Fruit fly (Drosophila melanogaster) whole organism, embryonic: ENCODE measurements around the gene teq.

Experiments used
- Atf3 ChIP-seq: fragments of 200-800 bp; sonication (Bioruptor generic); optimal IDR thresholded peaks from 3 replicates; lab custom pipeline; 2016; ENCODE audit warnings: missing biosample characterization, missing genetic modification characterization
- CG10431 ChIP-seq: fragments of 200-800 bp; sonication (Bioruptor generic); optimal IDR thresholded peaks from 3 replicates; lab custom pipeline; 2018; ENCODE audit warnings: missing biosample characterization, mild to moderate bottlenecking, missing genetic modification characterization
- CG10979 ChIP-seq: fragments of 200-800 bp; sonication (Bioruptor generic); optimal IDR thresholded peaks from 2 replicates; lab custom pipeline; 2018; ENCODE audit warnings: missing biosample characterization, mild to moderate bottlenecking, missing genetic modification characterization, moderate library complexity
- CG11085 ChIP-seq: fragments of 200-800 bp; sonication (Bioruptor generic); IDR thresholded peaks from 2 replicates; pipeline ENCODE4 v1.3.6; 2022; ENCODE audit warnings: missing biosample characterization, missing genetic modification characterization
- CG12236 ChIP-seq: fragments of 200-800 bp; sonication (Bioruptor generic); optimal IDR thresholded peaks from 2 replicates; lab custom pipeline; 2016; ENCODE audit warnings: missing biosample characterization, missing genetic modification characterization
- CG12769 ChIP-seq: fragments of 200-800 bp; sonication (Bioruptor generic); optimal IDR thresholded peaks from 2 replicates; lab custom pipeline; 2019; ENCODE audit warnings: missing biosample characterization, mild to moderate bottlenecking, missing genetic modification characterization, moderate library complexity
- CG13287 ChIP-seq: fragments of 200-800 bp; sonication (Bioruptor generic); IDR thresholded peaks from 2 replicates; pipeline ENCODE4 v1.3.6; 2022; ENCODE audit warnings: missing biosample characterization, missing genetic modification characterization; ENCODE audit not compliant: partially characterized antibody
- CG13296 ChIP-seq: fragments of 200-800 bp; sonication (Bioruptor generic); optimal IDR thresholded peaks from 3 replicates; lab custom pipeline; 2018; ENCODE audit warnings: missing biosample characterization, mild to moderate bottlenecking, missing genetic modification characterization
- CG16815 ChIP-seq: fragments of 200-800 bp; sonication (Bioruptor generic); optimal IDR thresholded peaks from 3 replicates; lab custom pipeline; 2017; ENCODE audit warnings: missing biosample characterization, mild to moderate bottlenecking, missing genetic modification characterization
- CG17385 ChIP-seq: fragments of 200-800 bp; sonication (Bioruptor generic); optimal IDR thresholded peaks from 3 replicates; lab custom pipeline; 2018; ENCODE audit warnings: missing biosample characterization, mild to moderate bottlenecking, missing genetic modification characterization
- CG2712 ChIP-seq: fragments of 200-800 bp; optimal IDR thresholded peaks from 3 replicates; lab custom pipeline; 2019; ENCODE audit warnings: missing biosample characterization, mild to moderate bottlenecking, missing genetic modification characterization, moderate library complexity
- CG33213 ChIP-seq: fragments of 200-800 bp; sonication (Bioruptor generic); optimal IDR thresholded peaks from 3 replicates; lab custom pipeline; 2016; ENCODE audit warnings: missing biosample characterization, missing genetic modification characterization
- CG33557 ChIP-seq: fragments of 200-800 bp; sonication (Bioruptor generic); optimal IDR thresholded peaks from 2 replicates; lab custom pipeline; 2019; ENCODE audit warnings: missing biosample characterization, mild to moderate bottlenecking, missing genetic modification characterization, moderate library complexity
- CG3726 ChIP-seq: fragments of 200-800 bp; sonication (Bioruptor generic); IDR thresholded peaks from 3 replicates; pipeline ENCODE4, ENCODE4 v1.3.6; 2022; ENCODE audit warnings: missing biosample characterization, missing genetic modification characterization
- CG4360 ChIP-seq: fragments of 200-800 bp; sonication (Bioruptor generic); IDR thresholded peaks from 2 replicates; pipeline ENCODE4 v1.3.6; 2022; ENCODE audit warnings: missing biosample characterization, missing genetic modification characterization
- CG6654 ChIP-seq: fragments of 200-800 bp; sonication (Bioruptor generic); optimal IDR thresholded peaks from 2 replicates; lab custom pipeline; 2017; ENCODE audit warnings: missing biosample characterization, mild to moderate bottlenecking, missing genetic modification characterization
- CG7357 ChIP-seq: fragments of 200-800 bp; sonication (Bioruptor generic); IDR thresholded peaks from 3 replicates; pipeline ENCODE4 v1.3.6; 2022; ENCODE audit warnings: missing biosample characterization, missing genetic modification characterization
- CG7786 ChIP-seq: fragments of 200-800 bp; sonication (Bioruptor generic); optimal IDR thresholded peaks from 2 replicates; lab custom pipeline; 2016; ENCODE audit warnings: missing biosample characterization, missing genetic modification characterization
- CG8944 ChIP-seq: fragments of 200-800 bp; sonication (Bioruptor generic); optimal IDR thresholded peaks from 3 replicates; lab custom pipeline; 2016; ENCODE audit warnings: missing biosample characterization, missing genetic modification characterization
- E2f2 ChIP-seq: fragments of 200-800 bp; sonication (Bioruptor generic); IDR thresholded peaks from 2 replicates; pipeline ENCODE4 v1.3.6; 2022; ENCODE audit warnings: missing biosample characterization, missing genetic modification characterization
- Ets65A ChIP-seq: fragments of 200-800 bp; sonication (Bioruptor generic); peaks from one replicate; lab custom pipeline; 2016; ENCODE audit warnings: missing biosample characterization, missing genetic modification characterization
- Jarid2 ChIP-seq: fragments of 200-800 bp; sonication (Bioruptor generic); optimal IDR thresholded peaks from 3 replicates; lab custom pipeline; 2017; ENCODE audit warnings: mild to moderate bottlenecking, missing biosample characterization, missing genetic modification reagents, missing genetic modification characterization
- Nf-YA ChIP-seq: fragments of 200-800 bp; sonication (Bioruptor generic); IDR thresholded peaks from 2 replicates; pipeline ENCODE4 v1.3.6; 2022; ENCODE audit warnings: missing biosample characterization, missing genetic modification characterization
- Nf-YB ChIP-seq: fragments of 200-800 bp; sonication (Bioruptor generic); optimal IDR thresholded peaks from 3 replicates; lab custom pipeline; 2019; ENCODE audit warnings: missing biosample characterization, mild to moderate bottlenecking, missing genetic modification characterization, moderate library complexity
- Oaz ChIP-seq: fragments of 200-800 bp; sonication (Bioruptor generic); IDR thresholded peaks from 2 replicates; pipeline ENCODE4 v1.3.6; 2022; ENCODE audit warnings: missing biosample characterization, missing genetic modification characterization
- Ravus ChIP-seq: fragments of 200-800 bp; sonication (Bioruptor generic); IDR thresholded peaks from 2 replicates; pipeline ENCODE4 v1.3.6; 2022; ENCODE audit warnings: missing biosample characterization, missing genetic modification characterization
- Taf1 ChIP-seq: fragments of 200-800 bp; sonication (Bioruptor generic); IDR thresholded peaks from 2 replicates; pipeline ENCODE4 v1.3.6; 2022; ENCODE audit warnings: missing biosample characterization, missing genetic modification characterization
- Vsx1 ChIP-seq: fragments of 200-800 bp; sonication (Bioruptor generic); optimal IDR thresholded peaks from 2 replicates; lab custom pipeline; 2017; ENCODE audit warnings: missing biosample characterization, mild to moderate bottlenecking, missing genetic modification characterization, missing genetic modification reagents
- Xrp1 ChIP-seq: fragments of 200-800 bp; sonication (Bioruptor generic); IDR thresholded peaks from 2 replicates; pipeline ENCODE4 v1.3.6; 2022; ENCODE audit warnings: missing biosample characterization, missing genetic modification characterization
- az2 ChIP-seq: fragments of 200-800 bp; sonication (Bioruptor generic); optimal IDR thresholded peaks from 3 replicates; lab custom pipeline; 2016; ENCODE audit warnings: missing biosample characterization, missing genetic modification characterization
- cas ChIP-seq: fragments of 200-800 bp; sonication (Bioruptor generic); IDR thresholded peaks from 2 replicates; pipeline ENCODE4 v1.3.6; 2022; ENCODE audit warnings: missing biosample characterization, missing genetic modification characterization
- caup ChIP-seq: fragments of 200-800 bp; sonication (Bioruptor generic); optimal IDR thresholded peaks from 3 replicates; lab custom pipeline; 2017; ENCODE audit warnings: missing biosample characterization, mild to moderate bottlenecking, missing genetic modification characterization, moderate library complexity; ENCODE audit not compliant: severe bottlenecking
- croc ChIP-seq: fragments of 200-800 bp; sonication (Bioruptor generic); conservative IDR thresholded peaks from 3 replicates; pipeline ENCODE4 v1.3.6; 2022; ENCODE audit warnings: missing biosample characterization, missing genetic modification characterization
- dati ChIP-seq: fragments of 200-800 bp; sonication (Bioruptor generic); IDR thresholded peaks from 2 replicates; pipeline ENCODE4 v1.3.6; 2022; ENCODE audit warnings: missing biosample characterization, missing genetic modification characterization
- dmrt11E ChIP-seq: fragments of 200-800 bp; sonication (Bioruptor generic); optimal IDR thresholded peaks from 3 replicates; lab custom pipeline; 2018; ENCODE audit warnings: missing biosample characterization, mild to moderate bottlenecking, missing genetic modification characterization, moderate library complexity
- fd96Cb ChIP-seq: fragments of 200-800 bp; sonication (Bioruptor generic); optimal IDR thresholded peaks from 2 replicates; lab custom pipeline; 2018; ENCODE audit warnings: missing biosample characterization, mild to moderate bottlenecking, missing genetic modification characterization, moderate library complexity
- fu2 ChIP-seq: fragments of 200-800 bp; sonication (Bioruptor generic); optimal IDR thresholded peaks from 2 replicates; lab custom pipeline; 2016; ENCODE audit warnings: missing biosample characterization, missing genetic modification characterization
- gfzf ChIP-seq: fragments of 200-800 bp; sonication (Bioruptor generic); optimal IDR thresholded peaks from 2 replicates; lab custom pipeline; 2016; ENCODE audit warnings: missing biosample characterization, mild to moderate bottlenecking, missing genetic modification characterization, moderate library complexity
- gsb-n ChIP-seq: fragments of 200-800 bp; sonication (Bioruptor generic); optimal IDR thresholded peaks from 3 replicates; lab custom pipeline; 2018; ENCODE audit warnings: missing biosample characterization, mild to moderate bottlenecking, missing genetic modification characterization
- insv ChIP-seq, 2 experiments: fragments of 200-800 bp; sonication (Bioruptor generic); optimal IDR thresholded peaks; 3 replicates each; lab custom pipeline; 2016 to 2018; ENCODE audit warnings: missing biosample characterization in 2 of 2, missing genetic modification characterization in 2 of 2
- nau ChIP-seq: fragments of 200-800 bp; sonication (Bioruptor generic); optimal IDR thresholded peaks from 3 replicates; lab custom pipeline; 2017; ENCODE audit warnings: missing biosample characterization, mild to moderate bottlenecking, missing genetic modification characterization, missing genetic modification reagents
- onecut ChIP-seq: fragments of 200-800 bp; sonication (Bioruptor generic); IDR thresholded peaks from 2 replicates; pipeline ENCODE4 v1.3.6; 2022; ENCODE audit warnings: missing biosample characterization, missing genetic modification characterization
- pita ChIP-seq: fragments of 200-800 bp; sonication (Bioruptor generic); optimal IDR thresholded peaks from 2 replicates; lab custom pipeline; 2017; ENCODE audit warnings: missing biosample characterization, mild to moderate bottlenecking, missing genetic modification characterization
- pnt ChIP-seq: fragments of 200-800 bp; sonication (Bioruptor generic); optimal IDR thresholded peaks from 3 replicates; lab custom pipeline; 2016; ENCODE audit warnings: missing biosample characterization, missing genetic modification characterization
- ro ChIP-seq: fragments of 200-800 bp; sonication (Bioruptor generic); IDR thresholded peaks from 2 replicates; pipeline ENCODE4 v1.3.6; 2022; ENCODE audit warnings: missing biosample characterization, missing genetic modification characterization
- sc ChIP-seq, 3 experiments: fragments of >200 bp in 2 of 3; fragments of 200-800 bp in 1 of 3; sonication (Bioruptor generic) in 1 of 3; optimal IDR thresholded peaks; 2 replicates in 2 of 3; 3 replicates in 1 of 3; lab custom pipeline; 2017; ENCODE audit warnings: mild to moderate bottlenecking in 1 of 3, missing biosample characterization in 1 of 3, missing genetic modification characterization in 1 of 3, missing genetic modification reagents in 1 of 3
- sens-2 ChIP-seq: fragments of 200-800 bp; sonication (Bioruptor generic); IDR thresholded peaks from 2 replicates; pipeline ENCODE4 v1.3.6; 2022; ENCODE audit warnings: missing biosample characterization, missing genetic modification characterization
- sob ChIP-seq: fragments of 200-800 bp; sonication (Bioruptor generic); IDR thresholded peaks from 2 replicates; pipeline ENCODE4 v1.3.6; 2022; ENCODE audit warnings: missing biosample characterization, missing genetic modification characterization
- ssp ChIP-seq: fragments of 200-800 bp; sonication (Bioruptor generic); IDR thresholded peaks from 2 replicates; pipeline ENCODE4 v1.3.6; 2022; ENCODE audit warnings: missing biosample characterization, missing genetic modification characterization
- unc-4 ChIP-seq: fragments of 200-800 bp; sonication (Bioruptor generic); IDR thresholded peaks from 2 replicates; pipeline ENCODE4 v1.3.6; 2022; ENCODE audit warnings: missing biosample characterization, missing genetic modification characterization; ENCODE audit not compliant: partially characterized antibody
- yki ChIP-seq: fragments of >200 bp; optimal IDR thresholded peaks from 3 replicates; lab custom pipeline; 2018
- zfh1 ChIP-seq: fragments of 200-800 bp; sonication (Bioruptor generic); IDR thresholded peaks from 3 replicates; pipeline ENCODE4 v1.3.6; 2022; ENCODE audit warnings: missing biosample characterization, missing genetic modification characterization

teq gene

DNA sequence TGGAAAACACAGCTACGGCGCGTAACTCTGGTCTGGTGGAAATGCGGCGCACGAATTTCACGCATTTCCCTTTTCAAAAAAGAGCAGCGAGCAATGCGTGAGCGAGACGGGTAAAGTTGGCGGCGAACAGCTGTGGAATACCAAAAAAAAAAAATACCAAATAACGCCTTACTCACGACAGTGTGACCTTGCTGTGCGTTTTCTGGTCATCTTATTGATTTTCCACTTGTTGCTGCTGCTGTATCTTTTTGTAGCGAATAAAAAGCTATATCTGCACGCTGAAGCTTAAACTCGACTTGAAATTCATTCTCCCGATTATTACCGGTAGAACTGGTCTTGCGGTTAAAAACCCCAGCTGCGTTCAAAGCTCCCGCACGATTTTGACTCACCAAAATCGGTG lies 59.9 kb downstream of the teq start, which contains the start of the genes bol and Dhpr (continued):
- TF ChIP-seq CG4360 (GFP tag; lab: Robert Waterston, UW) (no peak), Nf-YB (GFP tag; lab: Kevin White, UChicago) (no peak), dati (GFP tag; lab: Robert Waterston, UW) (no peak), E2f2 (GFP tag; lab: Robert Waterston, UW) (peak; percentile 76), onecut (GFP tag; lab: Robert Waterston, UW) (peak; percentile 100), CG11085 (no peak), az2 (GFP tag; lab: Kevin White, UChicago) (no peak), CG10979 (tag; lab: Kevin White, UChicago) (no peak), Taf1 (GFP tag; lab: Robert Waterston, UW) (no peak), gfzf (GFP tag; lab: Kevin White, UChicago) (peak; percentile 98), CG17385 (GFP tag; lab: Kevin White, UChicago) (peak; percentile 6), CG16815 (GFP tag; lab: Kevin White, UChicago) (no peak), CG2712 (peak; percentile 2), CG7357 (GFP tag; lab: Robert Waterston, UW) (no peak), gsb-n (tag; lab: Kevin White, UChicago) (peak; percentile 22), CG33557 (GFP tag; lab: Kevin White, UChicago) (no peak), CG10431 (peak; percentile 37), dmrt11E (tag; lab: Kevin White, UChicago) (no peak), Vsx1 (GFP tag; lab: Kevin White, UChicago) (no peak), croc (GFP tag; lab: Robert Waterston, UW) (no peak), pita (GFP tag; lab: Kevin White, UChicago) (no peak), CG33213 (peak; percentile 48), CG6654 (GFP tag; lab: Kevin White, UChicago) (no peak), Xrp1 (GFP tag; lab: Robert Waterston, UW) (no peak), nau (GFP tag; lab: Kevin White, UChicago) (no peak), CG7786 (GFP tag; lab: Kevin White, UChicago) (no peak), sob (peak; percentile 44; the same call in 1 of the 2 replicates), Nf-YA (GFP tag; lab: Robert Waterston, UW) (no peak), fu2 (no peak), CG13287 (GFP tag; lab: Robert Waterston, UW) (peak; percentile 75), sc (optimal IDR thresholded peaks at IDR 0.05; lab: Kevin White, UChicago) (no peak), sc (GFP tag; optimal IDR thresholded peaks at IDR 0.05; lab: Kevin White, UChicago) (no peak), zfh1 (peak; percentile 4; the same call in 1 of the 3 replicates), unc-4 (GFP tag; lab: Robert Waterston, UW) (peak; percentile 56), ro (no peak), cas (GFP tag; lab: Robert Waterston, UW) (no peak), Atf3 (GFP tag; lab: Kevin White, UChicago) (no peak), yki (lab: Kevin White, UChicago) (no peak), Ravus (GFP tag; lab: Robert Waterston, UW) (no peak), CG3726 (GFP tag; lab: Robert Waterston, UW) (no peak), ssp (GFP tag; lab: Robert Waterston, UW) (no peak), Oaz (GFP tag; lab: Robert Waterston, UW) (no peak), Jarid2 (GFP tag; lab: Kevin White, UChicago) (no peak), insv (GFP tag; optimal IDR thresholded peaks at IDR 0.05; lab: Kevin White, UChicago) (peak in 1 of 2 experiments; percentile 1), sens-2 (GFP tag; lab: Robert Waterston, UW) (no peak), pnt (GFP tag; lab: Kevin White, UChicago) (no peak), CG13296 (GFP tag; lab: Kevin White, UChicago) (no peak), fd96Cb (no peak), CG12236 (GFP tag; lab: Kevin White, UChicago) (no peak), CG12769 (tag; lab: Kevin White, UChicago) (peak; percentile 64), caup (GFP tag; lab: Kevin White, UChicago) (no peak), Ets65A (GFP tag; lab: Kevin White, UChicago) (no peak), CG8944 (GFP tag; lab: Kevin White, UChicago) (no peak)
